Fruit fly (Drosophila melanogaster) whole organism, embryonic: Measurements from ENCODE around the gene Cdc14.

ENCODE experiments used
- B-H2 ChIP-seq: fragments of 200-800 bp; sonication (Bioruptor generic); optimal IDR thresholded peaks from 2 replicates; lab custom pipeline; 2018; ENCODE audit warnings: missing biosample characterization, mild to moderate bottlenecking, missing genetic modification characterization
- Bdp1 ChIP-seq: fragments of 200-800 bp; sonication (Bioruptor generic); optimal IDR thresholded peaks from 3 replicates; lab custom pipeline; 2016; ENCODE audit warnings: missing biosample characterization, missing genetic modification characterization
- Blimp-1 ChIP-seq: fragments of 200-800 bp; sonication (Bioruptor generic); optimal IDR thresholded peaks from 3 replicates; lab custom pipeline; 2018; ENCODE audit warnings: missing biosample characterization, missing genetic modification characterization, mild to moderate bottlenecking, moderate library complexity, missing genetic modification reagents
- CG10979 ChIP-seq: fragments of 200-800 bp; sonication (Bioruptor generic); optimal IDR thresholded peaks from 2 replicates; lab custom pipeline; 2018; ENCODE audit warnings: missing biosample characterization, mild to moderate bottlenecking, missing genetic modification characterization, moderate library complexity
- CG11085 ChIP-seq: fragments of 200-800 bp; sonication (Bioruptor generic); IDR thresholded peaks from 2 replicates; pipeline ENCODE4 v1.3.6; 2022; ENCODE audit warnings: missing biosample characterization, missing genetic modification characterization
- CG11696 ChIP-seq: fragments of 200-800 bp; sonication (Bioruptor generic); IDR thresholded peaks from 2 replicates; pipeline ENCODE4 v1.3.6; 2022; ENCODE audit warnings: missing biosample characterization, missing genetic modification characterization
- CG11723 ChIP-seq: fragments of 200-800 bp; sonication (Bioruptor generic); optimal IDR thresholded peaks from 2 replicates; lab custom pipeline; 2017; ENCODE audit warnings: missing biosample characterization, mild to moderate bottlenecking, missing genetic modification characterization
- CG12104 ChIP-seq: fragments of 200-800 bp; sonication (Bioruptor generic); optimal IDR thresholded peaks from 3 replicates; lab custom pipeline; 2016; ENCODE audit warnings: missing biosample characterization, missing genetic modification characterization
- CG12744 ChIP-seq: fragments of 200-800 bp; sonication (Bioruptor generic); optimal IDR thresholded peaks from 2 replicates; lab custom pipeline; 2016; ENCODE audit warnings: missing biosample characterization, missing genetic modification characterization
- CG13894 ChIP-seq: fragments of 200-800 bp; sonication (Bioruptor generic); optimal IDR thresholded peaks from 3 replicates; lab custom pipeline; 2018; ENCODE audit warnings: missing biosample characterization, mild to moderate bottlenecking, missing genetic modification characterization, moderate library complexity
- CG15073 ChIP-seq: fragments of 200-800 bp; sonication (Bioruptor generic); optimal IDR thresholded peaks from 2 replicates; lab custom pipeline; 2016; ENCODE audit warnings: missing biosample characterization, missing genetic modification characterization
- CG1602 ChIP-seq: fragments of 200-800 bp; sonication (Bioruptor generic); optimal IDR thresholded peaks from 3 replicates; lab custom pipeline; 2016; ENCODE audit warnings: missing biosample characterization, missing genetic modification characterization
- CG17385 ChIP-seq: fragments of 200-800 bp; sonication (Bioruptor generic); optimal IDR thresholded peaks from 3 replicates; lab custom pipeline; 2018; ENCODE audit warnings: missing biosample characterization, mild to moderate bottlenecking, missing genetic modification characterization
- CG1792 ChIP-seq: fragments of 200-800 bp; sonication (Bioruptor generic); optimal IDR thresholded peaks from 2 replicates; lab custom pipeline; 2016; ENCODE audit warnings: missing biosample characterization, missing genetic modification characterization
- CG2202 ChIP-seq: fragments of 200-800 bp; sonication (Bioruptor generic); optimal IDR thresholded peaks from 2 replicates; lab custom pipeline; 2018; ENCODE audit warnings: missing biosample characterization, mild to moderate bottlenecking, missing genetic modification characterization
- CG31224 ChIP-seq: fragments of 200-800 bp; sonication (Bioruptor generic); IDR thresholded peaks from 2 replicates; pipeline ENCODE4 v1.3.6; 2022; ENCODE audit warnings: missing biosample characterization, missing genetic modification characterization
- CG31388 ChIP-seq: fragments of 200-800 bp; sonication (Bioruptor generic); optimal IDR thresholded peaks from 2 replicates; lab custom pipeline; 2016; ENCODE audit warnings: missing biosample characterization, missing genetic modification characterization
- CG3163 ChIP-seq: fragments of 200-800 bp; sonication (Bioruptor generic); optimal IDR thresholded peaks from 3 replicates; lab custom pipeline; 2016; ENCODE audit warnings: missing biosample characterization, missing genetic modification characterization
- CG4328 ChIP-seq: fragments of 200-800 bp; sonication (Bioruptor generic); optimal IDR thresholded peaks from 3 replicates; lab custom pipeline; 2017; ENCODE audit warnings: missing biosample characterization, missing genetic modification reagents, missing genetic modification characterization
- CG4360 ChIP-seq: fragments of 200-800 bp; sonication (Bioruptor generic); IDR thresholded peaks from 2 replicates; pipeline ENCODE4 v1.3.6; 2022; ENCODE audit warnings: missing biosample characterization, missing genetic modification characterization
- CG6175 ChIP-seq: fragments of 200-800 bp; sonication (Bioruptor generic); IDR thresholded peaks from 3 replicates; pipeline ENCODE4 v1.3.6; 2022; ENCODE audit warnings: missing biosample characterization, missing genetic modification characterization
- CG6765 ChIP-seq: fragments of 200-800 bp; sonication (Bioruptor generic); optimal IDR thresholded peaks from 3 replicates; lab custom pipeline; 2017; ENCODE audit warnings: missing biosample characterization, mild to moderate bottlenecking, missing genetic modification characterization
- CG7556 ChIP-seq: fragments of 200-800 bp; sonication (Bioruptor generic); optimal IDR thresholded peaks from 2 replicates; lab custom pipeline; 2017; ENCODE audit warnings: missing biosample characterization, mild to moderate bottlenecking, missing genetic modification characterization
- CG8281 ChIP-seq: fragments of 200-800 bp; sonication (Bioruptor generic); optimal IDR thresholded peaks from 2 replicates; lab custom pipeline; 2018; ENCODE audit warnings: missing biosample characterization, mild to moderate bottlenecking, missing genetic modification characterization, moderate library complexity
- CG8478 ChIP-seq: fragments of >200 bp; optimal IDR thresholded peaks from 2 replicates; lab custom pipeline; 2018
- CG8924 ChIP-seq: fragments of 200-800 bp; optimal IDR thresholded peaks from 3 replicates; lab custom pipeline; 2019; ENCODE audit warnings: missing biosample characterization, mild to moderate bottlenecking, missing genetic modification characterization, moderate library complexity
- CG9932 ChIP-seq: fragments of 200-800 bp; sonication (Bioruptor generic); IDR thresholded peaks from 2 replicates; pipeline ENCODE4 v1.3.6; 2022; ENCODE audit warnings: missing biosample characterization, missing genetic modification characterization
- E2f1 ChIP-seq: fragments of 200-800 bp; sonication (Bioruptor generic); IDR thresholded peaks from 2 replicates; pipeline ENCODE4 v1.3.6; 2022; ENCODE audit warnings: missing biosample characterization, missing genetic modification characterization
- H15 ChIP-seq: fragments of 200-800 bp; sonication (Bioruptor generic); IDR thresholded peaks from 3 replicates; pipeline ENCODE4 v1.3.6; 2022; ENCODE audit warnings: missing biosample characterization, missing genetic modification characterization
- Hsf ChIP-seq: fragments of 200-800 bp; sonication (Bioruptor generic); optimal IDR thresholded peaks from 3 replicates; lab custom pipeline; 2016; ENCODE audit warnings: missing biosample characterization, missing genetic modification characterization
- Lhr ChIP-seq: fragments of 200-800 bp; sonication (Bioruptor generic); optimal IDR thresholded peaks from 3 replicates; lab custom pipeline; 2017; ENCODE audit warnings: mild to moderate bottlenecking, missing biosample characterization, missing genetic modification reagents, missing genetic modification characterization
- Nf-YC ChIP-seq: fragments of 200-800 bp; optimal IDR thresholded peaks from 3 replicates; lab custom pipeline; 2019; ENCODE audit warnings: missing biosample characterization, mild to moderate bottlenecking, missing genetic modification characterization, moderate library complexity
- NfI ChIP-seq: fragments of 200-800 bp; sonication (Bioruptor generic); optimal IDR thresholded peaks from 3 replicates; lab custom pipeline; 2018; ENCODE audit warnings: missing biosample characterization, mild to moderate bottlenecking, missing genetic modification characterization, moderate library complexity
- Opbp ChIP-seq: fragments of 200-800 bp; sonication (Bioruptor generic); IDR thresholded peaks from 3 replicates; pipeline ENCODE4 v1.3.6; 2022; ENCODE audit warnings: missing biosample characterization, missing genetic modification characterization; ENCODE audit not compliant: partially characterized antibody
- Ravus ChIP-seq: fragments of 200-800 bp; sonication (Bioruptor generic); IDR thresholded peaks from 2 replicates; pipeline ENCODE4 v1.3.6; 2022; ENCODE audit warnings: missing biosample characterization, missing genetic modification characterization
- abd-A ChIP-seq: fragments of 200-800 bp; sonication (Bioruptor generic); optimal IDR thresholded peaks from 3 replicates; lab custom pipeline; 2019; ENCODE audit warnings: missing biosample characterization, mild to moderate bottlenecking, missing genetic modification characterization, moderate library complexity
- bsh ChIP-seq, 2 experiments: fragments of 200-800 bp; sonication (Bioruptor generic); optimal IDR thresholded peaks; 2 replicates each; lab custom pipeline; 2017 to 2018; ENCODE audit warnings: mild to moderate bottlenecking in 2 of 2, missing biosample characterization in 2 of 2, missing genetic modification characterization in 2 of 2, moderate library complexity in 1 of 2
- chn ChIP-seq: fragments of 200-800 bp; sonication (Bioruptor generic); optimal IDR thresholded peaks from 2 replicates; lab custom pipeline; 2016; ENCODE audit warnings: missing biosample characterization, missing genetic modification characterization
- dimm ChIP-seq: fragments of 200-800 bp; sonication (Bioruptor generic); IDR thresholded peaks from 2 replicates; pipeline ENCODE4 v1.3.6; 2022; ENCODE audit warnings: missing biosample characterization, missing genetic modification characterization
- oc ChIP-seq: fragments of 200-800 bp; sonication (Bioruptor generic); optimal IDR thresholded peaks from 2 replicates; lab custom pipeline; 2018; ENCODE audit warnings: missing biosample characterization, mild to moderate bottlenecking, missing genetic modification characterization, moderate library complexity
- peb ChIP-seq: fragments of 200-800 bp; sonication (Bioruptor generic); IDR thresholded peaks from 2 replicates; pipeline ENCODE4 v1.3.6; 2022; ENCODE audit warnings: missing biosample characterization, missing genetic modification characterization
- pum ChIP-seq: fragments of 200-800 bp; sonication (Bioruptor generic); optimal IDR thresholded peaks from 2 replicates; lab custom pipeline; 2016; ENCODE audit warnings: missing biosample characterization, missing genetic modification characterization
- pzg ChIP-seq: fragments of 200-800 bp; sonication (Bioruptor generic); optimal IDR thresholded peaks from 3 replicates; lab custom pipeline; 2018; ENCODE audit warnings: missing biosample characterization, mild to moderate bottlenecking, missing genetic modification characterization, moderate library complexity
- slou ChIP-seq: fragments of 200-800 bp; sonication (Bioruptor generic); optimal IDR thresholded peaks from 3 replicates; lab custom pipeline; 2016; ENCODE audit warnings: missing biosample characterization, missing genetic modification characterization
- tgo ChIP-seq: fragments of 200-800 bp; sonication (Bioruptor generic); IDR thresholded peaks from 3 replicates; pipeline ENCODE4 v1.3.6; 2022; ENCODE audit warnings: missing biosample characterization, missing genetic modification characterization
- tll ChIP-seq, 2 experiments: fragments of 200-800 bp in 1 of 2; fragments of >200 bp in 1 of 2; sonication (Bioruptor generic) in 1 of 2; optimal IDR thresholded peaks; 2 replicates each; lab custom pipeline; 2017 to 2019; ENCODE audit warnings: missing biosample characterization in 2 of 2, missing genetic modification characterization in 2 of 2, mild to moderate bottlenecking in 1 of 2, moderate library complexity in 1 of 2
- tup ChIP-seq: fragments of 200-800 bp; sonication (Bioruptor generic); optimal IDR thresholded peaks from 2 replicates; lab custom pipeline; 2016; ENCODE audit warnings: missing biosample characterization, mild to moderate bottlenecking, missing genetic modification characterization, moderate library complexity
- unc-4 ChIP-seq: fragments of 200-800 bp; sonication (Bioruptor generic); IDR thresholded peaks from 2 replicates; pipeline ENCODE4 v1.3.6; 2022; ENCODE audit warnings: missing biosample characterization, missing genetic modification characterization; ENCODE audit not compliant: partially characterized antibody

Gene Cdc14

dm6 chr2L:7827045-7828004, 16.8 kb upstream of the Cdc14 start, which contains the start of the genes Rack1 and mts (continued):
- TF ChIP-seq abd-A (no peak), Nf-YC (peak; percentile 60), B-H2 (GFP tag; lab: Kevin White, UChicago) (peak; percentile 96), CG1602 (peak; percentile 77), dimm (GFP tag; lab: Robert Waterston, UW) (no peak), E2f1 (GFP tag; lab: Robert Waterston, UW) (peak; percentile 64), tll (GFP tag; optimal IDR thresholded peaks at IDR 0.05; lab: Kevin White, UChicago) (no peak), Opbp (GFP tag; lab: Robert Waterston, UW) (peak; percentile 66), CG1792 (GFP tag; lab: Kevin White, UChicago) (peak; percentile 59), chn (GFP tag; lab: Kevin White, UChicago) (peak; percentile 71), CG6175 (GFP tag; lab: Robert Waterston, UW) (peak; percentile 61; the same call in 1 of the 3 replicates), CG9932 (GFP tag; lab: Robert Waterston, UW) (peak; percentile 86), CG6765 (GFP tag; lab: Kevin White, UChicago) (peak; percentile 94), bsh (GFP tag; optimal IDR thresholded peaks at IDR 0.05; lab: Kevin White, UChicago) (peak; percentile 44 to 68), peb (peak; percentile 41; the same call in 1 of the 2 replicates), tup (peak; percentile 64), CG8281 (tag; lab: Kevin White, UChicago) (peak; percentile 49), CG13894 (tag; lab: Kevin White, UChicago) (peak; percentile 80), CG2202 (tag; lab: Kevin White, UChicago) (peak; percentile 74), CG8924 (tag; lab: Kevin White, UChicago) (peak; percentile 64), CG12744 (GFP tag; lab: Kevin White, UChicago) (peak; percentile 48), Lhr (GFP tag; lab: Kevin White, UChicago) (peak; percentile 72), NfI (GFP tag; lab: Kevin White, UChicago) (peak; percentile 93), H15 (GFP tag; lab: Robert Waterston, UW) (peak; percentile 79), Blimp-1 (GFP tag; lab: Kevin White, UChicago) (peak; percentile 28), Bdp1 (GFP tag; lab: Kevin White, UChicago) (peak; percentile 68), CG11696 (GFP tag; lab: Robert Waterston, UW) (peak; percentile 72), CG15073 (GFP tag; lab: Kevin White, UChicago) (no peak), CG11085 (GFP tag; lab: Robert Waterston, UW) (peak; percentile 74), CG8478 (no peak), pzg (GFP tag; lab: Kevin White, UChicago) (peak; percentile 82), slou (GFP tag; lab: Kevin White, UChicago) (peak; percentile 81), CG31224 (GFP tag; lab: Robert Waterston, UW) (peak; percentile 63), CG10979 (tag; lab: Kevin White, UChicago) (peak; percentile 66), CG31388 (GFP tag; lab: Kevin White, UChicago) (peak; percentile 7), pum (GFP tag; lab: Kevin White, UChicago) (peak; percentile 63), CG12104 (GFP tag; lab: Kevin White, UChicago) (peak; percentile 79), unc-4 (peak; percentile 53), Hsf (GFP tag; lab: Kevin White, UChicago) (peak; percentile 74), tgo (GFP tag; lab: Robert Waterston, UW) (peak; percentile 67), oc (tag; lab: Kevin White, UChicago) (no peak), CG3163 (GFP tag; lab: Kevin White, UChicago) (peak; percentile 34), CG4328 (peak; percentile 79), CG7556 (peak; percentile 59), CG17385 (GFP tag; lab: Kevin White, UChicago) (peak; percentile 86), CG4360 (GFP tag; lab: Robert Waterston, UW) (peak; percentile 56), Ravus (peak; percentile 38), CG11723 (GFP tag; lab: Kevin White, UChicago) (peak; percentile 84)
